Fruit fly (Drosophila melanogaster): ENCODE results near the gene CG45207.

DNA sequence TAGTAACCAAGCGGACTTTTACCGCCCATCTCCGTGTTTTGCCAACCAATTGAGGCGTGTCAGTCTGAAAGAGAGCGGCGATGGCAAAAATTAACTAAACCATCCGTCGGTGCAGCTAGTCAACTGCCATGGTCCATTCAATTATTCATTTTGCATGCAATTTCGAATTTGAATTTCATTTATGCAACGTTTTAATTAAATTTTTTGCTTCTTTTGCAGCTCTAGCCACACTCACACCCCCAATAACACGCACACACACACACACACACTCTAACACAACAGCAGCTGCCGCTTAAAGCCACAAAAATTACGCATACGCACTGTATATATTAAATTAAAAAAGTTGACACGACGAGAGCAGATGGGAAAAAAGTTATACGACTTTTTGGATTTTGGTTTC is 6.2 kb downstream of the CG45207 start:
- TF ChIP-seq Snoo (tag; optimal IDR thresholded peaks at IDR 0.05) (no peak), CG10348 (GFP tag; IDR thresholded peaks at IDR 0.05) (no peak), gl (tag; optimal IDR thresholded peaks at IDR 0.05) (no peak)

Data from whole organism, pupa.